Worm (Caenorhabditis elegans): ENCODE results near the gene ddn-1.

ddn-1 gene

DNA sequence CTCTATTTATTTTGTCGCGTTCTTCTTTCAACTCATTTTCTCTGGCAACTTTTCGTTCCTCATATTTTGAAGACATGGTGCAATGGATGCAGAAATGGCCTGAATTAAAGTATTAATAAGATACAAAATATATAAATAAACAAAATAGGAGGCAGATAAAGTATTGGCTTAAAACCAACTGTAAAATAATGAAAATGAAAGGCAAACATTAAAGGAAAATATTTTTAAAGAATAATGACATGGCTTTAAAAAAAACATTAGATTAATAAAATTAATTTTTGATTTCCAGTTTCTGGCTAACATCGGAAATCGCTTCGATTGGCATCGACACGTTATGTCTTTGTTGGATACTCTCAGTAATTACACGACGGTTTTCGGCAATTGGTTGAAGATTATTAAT lies at the start of gene ddn-1:
ddn-1 (minus strand) TSS at position 101 of the 400 bp plus-strand sequence.
- no peak for TF ChIP-seq unc-62 (GFP tag; optimal IDR thresholded peaks at IDR 0.05)

DNA sequence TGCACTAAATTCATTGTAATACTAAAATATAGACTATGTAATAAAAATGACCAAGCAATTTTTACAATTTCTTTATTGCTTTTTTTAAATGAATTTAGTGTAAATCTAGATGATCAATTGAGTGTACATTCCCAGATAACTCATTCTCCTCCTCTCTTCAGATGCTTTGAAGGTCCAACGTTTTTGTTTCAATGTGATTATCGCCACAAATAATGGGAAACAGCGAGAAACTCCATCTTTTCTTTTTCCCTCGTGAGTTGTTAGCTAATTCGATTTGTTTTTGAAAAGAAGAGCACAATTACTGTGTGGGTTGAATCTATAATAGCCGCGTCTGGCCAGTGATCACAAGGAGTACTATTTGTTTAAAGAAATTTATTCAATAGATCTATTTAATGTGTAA lies 44.7 kb upstream of the ddn-1 start:
- no peak for TF ChIP-seq unc-62 (GFP tag; optimal IDR thresholded peaks at IDR 0.05)

DNA sequence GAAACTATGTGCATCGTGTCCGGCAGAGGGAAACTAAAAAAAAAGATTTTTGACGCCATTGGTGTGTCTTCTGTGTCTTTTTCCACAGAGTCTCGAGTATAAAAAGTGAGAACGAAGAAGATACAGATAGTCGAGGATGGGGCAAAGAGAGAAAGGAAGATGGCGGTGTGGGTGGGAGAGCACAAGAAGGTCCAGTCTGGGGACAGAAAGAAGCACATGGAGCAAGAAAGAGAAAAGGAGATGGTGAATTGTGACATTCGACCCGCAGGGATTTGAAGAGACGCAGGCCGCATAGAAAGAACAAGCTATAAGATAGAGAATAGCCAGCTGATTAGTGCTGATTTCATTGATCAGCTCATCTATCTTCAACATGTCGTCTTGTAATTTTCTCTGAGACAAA lies 41.9 kb upstream of the ddn-1 start:
- no peak for TF ChIP-seq unc-62 (GFP tag; optimal IDR thresholded peaks at IDR 0.05)

DNA sequence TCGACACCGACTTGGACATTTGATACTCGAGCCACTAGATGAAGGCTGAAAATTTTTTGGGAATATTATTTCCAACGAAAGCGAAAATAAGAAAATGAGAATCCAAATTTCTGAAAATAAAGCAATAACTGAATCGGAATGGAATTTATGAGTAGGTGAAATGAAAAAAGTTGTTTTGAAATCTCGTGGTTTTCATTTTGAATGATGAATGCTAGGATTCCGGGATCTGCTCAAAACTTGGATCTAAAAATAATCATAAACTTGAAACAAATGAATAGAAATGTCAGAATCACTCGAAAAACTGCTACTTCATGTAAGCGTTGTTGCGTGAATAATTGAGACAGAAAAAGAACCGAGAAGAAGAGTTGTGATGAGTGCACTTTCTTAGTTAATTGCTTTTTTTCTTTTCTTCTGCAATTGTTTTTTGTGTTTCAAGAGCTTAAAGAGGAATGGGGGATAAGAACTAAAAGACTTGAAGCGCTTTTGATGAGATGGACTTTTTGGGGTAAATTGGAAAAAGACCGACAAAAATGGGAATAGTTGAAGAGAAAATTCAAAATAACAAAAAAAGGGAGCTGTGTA lies 40.8 kb upstream of the ddn-1 start, which contains the start of gene magu-2:
magu-2 (minus strand) TSS at position 51 of the 582 bp plus-strand sequence.
- no peak for TF ChIP-seq unc-62 (GFP tag; optimal IDR thresholded peaks at IDR 0.05)

DNA sequence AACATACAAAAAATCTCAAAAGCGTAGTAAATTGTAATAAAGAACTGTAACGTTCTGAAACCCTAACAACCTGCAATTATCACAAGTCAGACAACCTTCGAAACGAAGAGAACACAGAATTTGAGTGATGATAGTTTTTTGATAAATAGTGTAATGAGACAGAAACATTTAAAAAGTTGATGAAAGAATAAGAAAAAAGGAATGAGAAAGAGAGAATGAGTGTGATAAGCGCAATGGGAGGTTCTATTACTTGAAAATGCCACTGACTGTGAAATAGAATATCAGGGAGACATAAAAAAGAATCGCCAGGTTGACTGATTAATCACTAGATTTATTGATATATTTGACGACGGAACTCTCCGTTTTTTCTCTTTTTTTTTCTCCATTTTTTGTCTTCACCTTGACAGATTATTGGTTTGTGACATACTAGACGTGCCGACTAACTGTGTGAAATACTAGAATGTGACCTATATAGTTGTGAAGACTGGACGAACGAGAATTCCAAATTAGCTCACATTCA lies 39.0 kb upstream of the ddn-1 start:
- TF ChIP-seq unc-62 (GFP tag; optimal IDR thresholded peaks at IDR 0.05): no peak

DNA sequence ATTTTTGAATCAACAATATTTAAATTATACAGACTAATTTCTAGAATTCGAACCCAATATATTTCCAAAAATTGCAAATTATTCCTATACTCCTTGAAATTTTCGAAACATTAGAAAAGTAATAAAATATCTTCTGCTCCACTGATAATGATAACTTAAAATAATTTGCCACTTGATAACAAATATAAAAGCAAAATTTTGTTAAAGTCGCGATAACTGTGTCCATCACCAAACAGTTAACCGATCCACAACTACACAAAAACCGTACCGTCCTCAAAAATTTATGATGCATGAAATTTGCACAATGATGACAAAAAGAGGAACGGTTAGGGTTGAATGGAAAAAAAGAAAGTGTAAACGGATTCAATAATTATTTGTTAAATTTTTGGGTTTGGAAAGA lies 38.2 kb upstream of the ddn-1 start:
- TF ChIP-seq unc-62 (GFP tag; optimal IDR thresholded peaks at IDR 0.05): no peak

DNA sequence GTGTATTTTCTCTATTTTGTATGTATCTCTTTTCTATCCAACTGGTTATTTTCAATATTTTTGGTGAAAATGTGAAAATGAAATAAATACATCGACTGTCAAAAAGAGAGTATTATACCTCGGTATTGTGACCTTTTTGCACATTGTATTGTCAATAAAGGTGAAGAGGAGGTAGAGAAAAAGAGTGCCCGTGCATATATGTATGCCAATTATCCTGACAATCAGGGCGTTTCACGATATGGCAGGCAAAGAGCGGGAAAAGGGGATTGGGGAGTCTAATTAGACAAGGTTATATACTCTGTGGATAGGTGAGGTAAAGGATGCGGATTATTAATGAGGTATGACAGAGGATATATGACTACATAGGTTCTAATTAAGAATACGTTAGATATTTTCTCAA lies 36.6 kb upstream of the ddn-1 start:
- no peak for TF ChIP-seq unc-62 (GFP tag; optimal IDR thresholded peaks at IDR 0.05)

DNA sequence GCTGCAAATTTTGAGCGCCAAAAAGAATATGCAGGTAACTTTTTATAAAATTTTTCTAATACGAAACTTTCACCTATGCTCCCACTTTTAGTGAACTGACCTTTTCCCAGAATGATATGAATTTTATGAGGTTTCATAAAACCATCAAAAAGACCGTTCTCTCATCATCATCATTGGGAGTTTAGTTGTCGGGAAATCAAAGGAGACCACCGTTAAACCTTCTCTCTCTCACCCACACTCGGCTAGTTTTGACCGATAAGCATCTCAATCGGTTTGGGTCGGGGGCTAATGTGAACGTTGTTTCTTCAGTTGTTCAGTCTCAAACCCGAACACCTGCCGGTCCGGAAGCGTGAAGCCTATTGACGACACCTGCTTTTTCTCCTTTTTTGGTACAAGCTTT lies 35.9 kb upstream of the ddn-1 start:
- no peak for TF ChIP-seq unc-62 (GFP tag; optimal IDR thresholded peaks at IDR 0.05)

DNA sequence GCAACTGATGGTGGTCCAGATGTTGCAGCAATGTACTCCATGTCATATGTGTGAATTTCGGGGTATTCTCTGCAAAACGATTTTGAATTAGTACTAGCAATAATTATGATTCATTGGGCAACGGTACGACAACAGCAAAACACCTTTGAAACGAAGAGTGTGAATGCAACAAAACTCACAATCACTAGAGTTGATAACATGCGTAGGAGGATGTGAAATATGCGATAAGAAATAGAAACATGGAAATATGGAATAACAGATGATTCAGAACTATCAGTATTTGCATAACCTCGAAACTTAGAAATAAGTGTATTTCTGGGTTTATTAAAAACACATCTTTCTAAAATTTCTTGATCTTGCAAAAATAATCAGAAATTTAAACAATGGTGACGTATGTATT lies 35.2 kb upstream of the ddn-1 start:
- TF ChIP-seq unc-62 (GFP tag; optimal IDR thresholded peaks at IDR 0.05): no peak

DNA sequence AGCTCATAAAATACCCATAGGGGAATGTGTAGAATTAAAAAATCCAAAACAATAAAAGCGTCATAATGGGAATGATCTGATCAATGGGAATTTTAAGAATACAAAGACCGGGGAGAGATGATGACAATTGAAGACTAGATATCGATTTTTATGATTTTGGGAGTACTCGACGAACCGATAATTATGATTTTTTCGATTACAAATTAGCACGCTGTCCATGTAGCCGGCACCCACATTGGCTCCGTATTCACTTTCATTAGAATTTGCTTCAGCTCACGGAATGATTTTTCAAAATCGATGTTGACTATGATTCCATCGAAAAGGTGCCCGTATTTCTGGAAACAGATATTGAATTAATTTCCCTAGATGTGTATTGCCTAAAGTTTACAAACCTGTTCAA lies 32.5 kb upstream of the ddn-1 start:
- TF ChIP-seq unc-62 (GFP tag; optimal IDR thresholded peaks at IDR 0.05): no peak

DNA sequence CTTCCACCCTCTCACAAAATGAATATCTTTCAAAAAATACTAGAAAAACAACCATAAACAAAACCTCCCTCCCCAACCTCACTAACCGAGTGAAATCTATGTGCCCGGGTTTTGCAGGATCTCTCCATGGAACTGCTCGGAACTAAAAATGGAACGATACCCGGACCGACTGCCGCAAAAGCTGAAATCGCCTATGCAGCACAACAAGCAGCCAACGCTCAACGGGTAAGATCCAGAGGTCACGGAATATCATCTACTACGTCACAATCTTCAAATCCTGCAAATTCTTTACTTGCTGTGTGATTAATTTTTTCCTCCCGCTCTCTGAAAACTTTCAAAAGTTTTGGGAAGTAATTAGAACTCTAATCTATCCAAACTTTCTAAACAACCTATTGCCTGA lies 29.0 kb upstream of the ddn-1 start:
- no peak for TF ChIP-seq unc-62 (GFP tag; optimal IDR thresholded peaks at IDR 0.05)

DNA sequence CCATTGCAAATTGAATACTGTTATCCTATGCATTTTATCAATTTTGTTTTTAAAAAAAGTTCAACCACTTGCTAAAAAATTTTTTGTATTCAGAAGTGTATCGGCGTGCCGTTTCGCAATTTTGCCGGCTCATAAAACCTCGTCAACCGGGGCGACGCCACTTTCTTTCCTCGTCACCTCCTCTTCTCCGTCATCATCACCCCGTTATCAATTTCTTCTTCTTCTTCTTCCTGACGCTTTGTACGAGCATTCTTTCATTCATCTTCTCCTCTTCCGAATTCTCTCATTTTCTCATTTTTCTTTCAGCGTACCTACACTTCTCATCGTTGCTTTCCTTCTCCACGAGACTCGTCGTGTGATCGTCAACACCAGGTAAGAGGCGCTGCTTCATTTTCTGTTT lies 25.9 kb upstream of the ddn-1 start, which contains the start of gene sup-37:
sup-37 (plus strand) TSS at position 301 of the 400 bp plus-strand sequence.
- TF ChIP-seq unc-62 (GFP tag; optimal IDR thresholded peaks at IDR 0.05): no peak

DNA sequence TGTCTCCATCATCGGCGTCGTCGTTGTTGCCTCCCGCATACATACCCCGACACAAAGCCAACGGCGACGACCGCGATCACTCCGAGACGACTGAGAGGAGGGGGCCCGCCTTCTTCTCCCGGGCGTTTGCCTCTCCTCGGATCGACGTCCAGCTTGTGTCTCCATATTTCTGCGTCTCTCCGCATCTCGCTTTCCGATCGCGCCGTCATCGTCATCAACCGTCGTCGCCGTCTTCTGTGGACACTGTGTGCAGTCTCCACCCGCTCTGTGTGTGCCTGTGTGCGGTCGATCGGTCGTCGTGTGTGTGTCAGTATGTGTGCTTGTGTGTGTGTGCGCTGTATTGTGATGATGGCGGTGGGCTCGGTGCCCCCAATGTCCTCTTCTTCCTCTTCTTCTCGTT lies 25.2 kb upstream of the ddn-1 start:
- no peak for TF ChIP-seq unc-62 (GFP tag; optimal IDR thresholded peaks at IDR 0.05)

DNA sequence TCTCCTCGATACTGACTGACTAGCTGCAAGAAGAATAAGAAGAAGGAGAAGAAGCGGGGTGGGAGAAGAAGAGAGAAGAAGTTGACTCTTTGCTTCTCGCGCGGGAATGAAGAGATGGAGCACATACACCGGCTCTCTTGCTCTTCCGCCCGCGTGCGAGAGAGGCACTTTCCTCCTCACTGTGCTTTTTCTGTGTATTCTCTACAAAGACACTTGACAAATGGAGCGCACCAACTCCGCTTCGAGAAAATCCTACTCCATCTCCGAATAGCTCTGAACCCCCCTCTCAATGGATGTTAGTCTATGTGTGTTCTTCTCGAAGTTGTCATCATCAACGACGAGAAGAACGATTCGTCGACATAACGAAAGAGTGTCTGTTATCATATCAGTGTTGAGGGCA lies 24.2 kb upstream of the ddn-1 start:
- TF ChIP-seq unc-62 (GFP tag; optimal IDR thresholded peaks at IDR 0.05): no peak

DNA sequence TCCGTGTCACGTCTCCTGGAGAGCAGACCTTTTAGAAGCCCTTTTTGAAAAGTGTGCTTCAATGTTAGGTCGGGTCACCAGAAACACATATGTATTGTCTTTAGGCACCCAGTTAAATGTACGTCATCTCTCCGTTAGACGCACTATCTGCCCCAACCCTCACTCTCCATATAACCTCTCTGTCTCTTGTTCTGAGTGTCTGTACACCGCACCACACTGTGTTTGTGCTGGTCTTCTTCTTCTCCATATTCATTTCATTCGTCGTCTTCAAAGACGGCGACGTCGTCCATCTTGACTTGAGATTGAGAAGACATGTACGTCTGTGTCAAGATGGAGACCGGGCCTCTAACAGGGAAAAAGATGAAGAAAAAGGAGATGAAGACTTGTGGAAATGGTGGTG lies 21.8 kb upstream of the ddn-1 start:
- TF ChIP-seq unc-62 (GFP tag; optimal IDR thresholded peaks at IDR 0.05): no peak

DNA sequence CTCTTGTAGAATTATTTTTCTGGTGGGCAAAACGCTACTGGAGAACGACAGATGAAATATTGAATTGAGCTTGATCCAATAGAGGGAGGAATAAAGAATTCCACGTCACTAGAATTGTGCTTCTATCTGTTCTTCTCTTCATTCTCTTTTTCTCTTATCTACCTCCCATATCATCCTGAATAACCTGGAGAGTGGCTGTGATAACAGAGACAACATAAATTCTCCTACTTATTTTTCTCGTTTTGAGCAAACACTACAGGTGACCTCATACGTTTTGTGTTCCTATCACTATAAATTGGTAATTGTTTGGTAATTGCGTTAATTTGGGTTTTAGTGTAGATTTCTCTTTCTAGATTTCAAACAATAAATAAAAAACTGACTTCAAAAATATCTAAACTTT lies 20.8 kb upstream of the ddn-1 start:
- no peak for TF ChIP-seq unc-62 (GFP tag; optimal IDR thresholded peaks at IDR 0.05)

DNA sequence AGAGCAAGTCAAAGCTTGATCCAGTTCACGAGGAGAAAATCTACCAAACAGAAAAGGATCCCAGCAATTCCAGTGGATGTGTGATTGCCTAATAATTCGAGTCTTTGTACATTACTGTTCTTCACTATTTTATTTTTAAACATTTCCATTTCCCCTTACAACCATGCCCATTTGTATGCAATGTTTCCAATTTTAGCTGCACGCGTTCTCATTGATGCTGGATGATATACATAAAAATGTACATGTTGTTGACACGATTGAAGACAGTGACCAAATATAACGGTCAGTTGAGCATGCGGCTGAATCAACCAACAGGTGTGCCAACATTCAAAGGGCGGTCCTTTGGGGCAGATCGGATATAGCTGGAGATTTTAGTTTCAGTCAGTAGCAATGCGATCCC lies 16.0 kb upstream of the ddn-1 start, which contains the start of gene B0507.1:
B0507.1 (plus strand) TSS at position 301 of the 400 bp plus-strand sequence.
- no peak for TF ChIP-seq unc-62 (GFP tag; optimal IDR thresholded peaks at IDR 0.05)

DNA sequence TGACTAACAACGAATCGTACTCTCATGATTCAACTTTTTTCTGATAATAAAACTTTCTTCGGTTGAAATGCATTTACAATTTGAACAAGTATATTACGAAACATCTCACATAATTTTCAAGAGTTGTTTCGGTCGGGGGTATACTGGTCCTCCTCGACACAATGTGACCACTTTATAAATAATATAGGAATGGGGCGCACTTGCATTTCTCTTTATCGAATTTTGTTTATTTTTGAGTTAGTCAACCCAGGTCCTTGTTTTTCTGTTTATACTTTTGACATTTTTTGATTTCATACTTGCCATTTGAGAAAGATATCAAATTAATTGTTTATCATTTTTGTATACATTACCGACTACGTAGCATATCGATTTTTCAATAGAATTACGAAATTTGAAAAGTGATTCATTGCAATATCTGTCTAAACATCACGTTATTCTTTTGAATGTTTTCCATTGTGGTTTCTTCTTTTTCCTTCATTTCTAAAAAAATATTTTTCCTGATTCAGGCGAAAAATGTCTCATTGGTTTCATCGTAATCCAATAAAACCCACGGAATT lies 13.6 kb upstream of the ddn-1 start, which contains the start of gene B0507.2:
B0507.2 (plus strand) TSS at position 507 of the 557 bp plus-strand sequence.
- no peak for TF ChIP-seq unc-62 (GFP tag; optimal IDR thresholded peaks at IDR 0.05)
